Worm (Caenorhabditis elegans): ENCODE data around the gene R04D3.4.

The R04D3.4 gene

ce11 chrX:13315093-13315492 is 26.5 kb upstream of the R04D3.4 start (continued):
- TF ChIP-seq ztf-11 (tag; optimal IDR thresholded peaks at IDR 0.05) = no peak
- no peak for TF ChIP-seq C34B4.2 (tag; optimal IDR thresholded peaks at IDR 0.05)
- peak in 1 of 6 experiments; percentile 87 for TF ChIP-seq elt-3 (tag; optimal IDR thresholded peaks at IDR 0.05)
- no peak for TF ChIP-seq fkh-8 (tag; optimal IDR thresholded peaks at IDR 0.05)
- no peak for TF ChIP-seq fkh-4 (tag; optimal IDR thresholded peaks at IDR 0.05; ENCODE audit: borderline replicate concordance)
- no peak for TF ChIP-seq unc-98 (GFP tag; IDR thresholded peaks at IDR 0.05)
- no peak for TF ChIP-seq nhr-237 (tag; optimal IDR thresholded peaks at IDR 0.05)
- TF ChIP-seq blmp-1 (tag; optimal IDR thresholded peaks at IDR 0.05) = peak; percentile 41
- no peak for TF ChIP-seq efl-1 (optimal IDR thresholded peaks at IDR 0.05)
- no peak for TF ChIP-seq efl-1 (GFP tag; optimal IDR thresholded peaks at IDR 0.05 in 1 of 2)
- TF ChIP-seq irx-1 (tag; optimal IDR thresholded peaks at IDR 0.05) = no peak
- no peak for TF ChIP-seq dsc-1 (tag; optimal IDR thresholded peaks at IDR 0.05)
- no peak for TF ChIP-seq hpl-2 (GFP tag; optimal IDR thresholded peaks at IDR 0.05)
- TF ChIP-seq nhr-47 (tag; optimal IDR thresholded peaks at IDR 0.05) = no peak
- peak; percentile 89 for TF ChIP-seq nhr-85 (tag)
- no peak for TF ChIP-seq unc-86 (tag; optimal IDR thresholded peaks at IDR 0.05)
- no peak for TF ChIP-seq hlh-17 (GFP tag; optimal IDR thresholded peaks at IDR 0.05; ENCODE audit: borderline replicate concordance)
- no peak for TF ChIP-seq nhr-90 (tag; optimal IDR thresholded peaks at IDR 0.05; ENCODE audit: poor library complexity)
- TF ChIP-seq egl-13 (tag; optimal IDR thresholded peaks at IDR 0.05) = no peak
- TF ChIP-seq xbp-1 (tag; optimal IDR thresholded peaks at IDR 0.05) = no peak
- no peak for TF ChIP-seq nhr-76 (tag; optimal IDR thresholded peaks at IDR 0.05)
- TF ChIP-seq lin-15B (tag; optimal IDR thresholded peaks at IDR 0.05) = no peak
- no peak for TF ChIP-seq alr-1 (tag; optimal IDR thresholded peaks at IDR 0.05; ENCODE audit: borderline replicate concordance)
- TF ChIP-seq ceh-82 (tag; optimal IDR thresholded peaks at IDR 0.05) = no peak
- TF ChIP-seq ceh-90 (tag; optimal IDR thresholded peaks at IDR 0.05) = no peak
- no peak for TF ChIP-seq unc-30 (tag; optimal IDR thresholded peaks at IDR 0.05)
- TF ChIP-seq sox-4 (tag; optimal IDR thresholded peaks at IDR 0.05) = no peak
- no peak for TF ChIP-seq fkh-10 (GFP tag; optimal IDR thresholded peaks at IDR 0.05)
- TF ChIP-seq lin-35 (GFP tag; optimal IDR thresholded peaks at IDR 0.05) = peak in 1 of 2 experiments; percentile 48
- no peak for TF ChIP-seq ceh-8 (GFP tag; optimal IDR thresholded peaks at IDR 0.05)
- TF ChIP-seq nhr-28 (tag; optimal IDR thresholded peaks at IDR 0.05) = no peak
- no peak for TF ChIP-seq zag-1 (tag; optimal IDR thresholded peaks at IDR 0.05)
- no peak for TF ChIP-seq dpl-1 (GFP tag; optimal IDR thresholded peaks at IDR 0.05)
- no peak for TF ChIP-seq lin-13 (GFP tag; optimal IDR thresholded peaks at IDR 0.05)
- no peak for TF ChIP-seq ceh-63 (GFP tag; optimal IDR thresholded peaks at IDR 0.05)
- no peak for TF ChIP-seq sptf-1 (tag; optimal IDR thresholded peaks at IDR 0.05)
- no peak for TF ChIP-seq pag-3 (tag; optimal IDR thresholded peaks at IDR 0.05; ENCODE audit: borderline replicate concordance, insufficient read depth)
- TF ChIP-seq snu-23 (GFP tag; optimal IDR thresholded peaks at IDR 0.05) = peak; percentile 7
- TF ChIP-seq lin-39 (tag; optimal IDR thresholded peaks at IDR 0.05) = no peak
- no peak for TF ChIP-seq unc-62 (GFP tag; optimal IDR thresholded peaks at IDR 0.05)
- no peak for TF ChIP-seq grh-1 (GFP tag; IDR thresholded peaks at IDR 0.05)
- no peak for TF ChIP-seq sup-37 (GFP tag; optimal IDR thresholded peaks at IDR 0.05)
- no peak for TF ChIP-seq egl-27 (tag; optimal IDR thresholded peaks at IDR 0.05)
- no peak for TF ChIP-seq C16A3.4 (tag; optimal IDR thresholded peaks at IDR 0.05)
- TF ChIP-seq mef-2 (tag; optimal IDR thresholded peaks at IDR 0.05) = no peak
- no peak for TF ChIP-seq efl-3 (GFP tag; optimal IDR thresholded peaks at IDR 0.05)
- no peak for TF ChIP-seq F16B12.6 (tag; optimal IDR thresholded peaks at IDR 0.05)
- no peak for TF ChIP-seq ztf-4 (tag; optimal IDR thresholded peaks at IDR 0.05)
- no peak for TF ChIP-seq jun-1 (tag; optimal IDR thresholded peaks at IDR 0.05)
- peak; percentile 55 for TF ChIP-seq nhr-20 (tag; optimal IDR thresholded peaks at IDR 0.05)
- TF ChIP-seq tbx-2 (tag; optimal IDR thresholded peaks at IDR 0.05) = peak; percentile 26
- TF ChIP-seq lsy-2 (tag; optimal IDR thresholded peaks at IDR 0.05) = no peak
- no peak for TF ChIP-seq mab-9 (GFP tag; IDR thresholded peaks at IDR 0.05)
- TF ChIP-seq nhr-12 (tag; optimal IDR thresholded peaks at IDR 0.05) = no peak

Measured in whole organism, L1 larva.